Fruit fly (Drosophila melanogaster): ENCODE results near the gene Smyd5.

- TF ChIP-seq Hr78 (GFP tag; optimal IDR thresholded peaks at IDR 0.05) (peak; percentile 7), dmrt93B (GFP tag; optimal IDR thresholded peaks at IDR 0.05) (no peak), sv (GFP tag; optimal IDR thresholded peaks at IDR 0.05) (no peak), psq (GFP tag; optimal IDR thresholded peaks at IDR 0.05) (peak; percentile 58), Sp1 (GFP tag; optimal IDR thresholded peaks at IDR 0.05) (peak; percentile 62), dl (GFP tag; optimal IDR thresholded peaks at IDR 0.05; ENCODE audit: insufficient read depth in 1 of 2, partially characterized antibody in 2 of 2) (peak in 1 of 2 experiments; percentile 48), fru (GFP tag; optimal IDR thresholded peaks at IDR 0.05) (peak; percentile 44), CrebA (GFP tag; optimal IDR thresholded peaks at IDR 0.05; ENCODE audit: borderline replicate concordance) (peak; percentile 79), Jra (GFP tag; optimal IDR thresholded peaks at IDR 0.05) (peak; percentile 8), br (GFP tag; optimal IDR thresholded peaks at IDR 0.05) (peak; percentile 62), foxo (GFP tag; optimal IDR thresholded peaks at IDR 0.05) (peak in 1 of 2 experiments; percentile 18), pan (optimal IDR thresholded peaks at IDR 0.05) (no peak), Dif (GFP tag; optimal IDR thresholded peaks at IDR 0.05; ENCODE audit: partially characterized antibody) (peak; percentile 40), dsf (GFP tag; optimal IDR thresholded peaks at IDR 0.05; ENCODE audit: borderline replicate concordance) (no peak)
Observed at dm6 chr3R:21188540-21189276, 29.9 kb downstream of the Smyd5 start.
